Worm (Caenorhabditis elegans) whole organism, L3 larva: Measurements from ENCODE around the gene F54D5.2.

Source experiments
- elt-2 ChIP-seq: sonication (generic microtip); optimal IDR thresholded peaks from 2 replicates; lab custom pipeline; 2016; ENCODE audit warnings: missing genetic modification reagents, mild to moderate bottlenecking, missing genetic modification characterization, missing compliant biosample characterization
- nhr-11 ChIP-seq: fragments of 150-350 bp; optimal IDR thresholded peaks from 2 replicates; lab custom pipeline; 2014; ENCODE audit warnings: missing biosample characterization, missing genetic modification characterization
- nhr-76 ChIP-seq: fragments of 150-350 bp; sonication (generic microtip); optimal IDR thresholded peaks from 5 replicates; lab custom pipeline; 2014; ENCODE audit warnings: missing biosample characterization, missing genetic modification characterization
- pha-4 ChIP-seq: fragments of 150-350 bp; optimal IDR thresholded peaks from 2 replicates; lab custom pipeline; 2014; ENCODE audit warnings: missing biosample characterization, missing genetic modification reagents, missing genetic modification characterization
- zag-1 ChIP-seq: fragments of 150-350 bp; optimal IDR thresholded peaks from 2 replicates; lab custom pipeline; 2014; ENCODE audit warnings: missing biosample characterization, missing genetic modification characterization

ce11 chrII:11535924-11536323, 37.1 kb upstream of the F54D5.2 start:
- TF ChIP-seq zag-1 (tag; lab: Kevin White, UChicago) = no peak
- no peak for TF ChIP-seq elt-2
- no peak for TF ChIP-seq pha-4 (tag; lab: Kevin White, UChicago)
- TF ChIP-seq nhr-76 (tag; lab: Kevin White, UChicago) = no peak
- no peak for TF ChIP-seq nhr-11 (tag; lab: Kevin White, UChicago)
